Fruit fly (Drosophila melanogaster): ENCODE measurements around the gene CG9215.

DNA sequence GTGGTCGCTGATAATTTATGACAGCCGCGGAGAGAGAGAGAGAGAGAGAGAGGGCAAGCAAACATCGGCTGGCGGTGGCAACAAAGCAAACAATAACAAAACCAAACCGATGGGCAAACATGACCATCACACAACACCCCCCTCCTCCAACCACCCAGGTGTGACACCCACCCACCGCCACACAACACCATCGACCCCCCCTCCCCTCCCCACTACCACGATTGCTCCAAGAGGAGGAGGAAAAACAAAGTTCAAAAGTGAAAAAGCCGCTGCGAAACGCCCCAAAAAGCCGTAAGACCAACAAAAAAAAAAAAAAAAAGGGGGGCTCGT is 36.9 kb upstream of the CG9215 start:
- no peak for TF ChIP-seq Myc (optimal IDR thresholded peaks at IDR 0.05)
- TF ChIP-seq h (optimal IDR thresholded peaks at IDR 0.05), result no peak
- TF ChIP-seq psq (optimal IDR thresholded peaks at IDR 0.05), result no peak
- no peak for TF ChIP-seq Sin3A (optimal IDR thresholded peaks at IDR 0.05)
